Worm (Caenorhabditis elegans) whole organism, L4 larva: Measurements from ENCODE around the gene T24H7.8.
A peak's percentile ranks its signal among the peaks of the same experiment; 100 is the strongest.

Experiments used
- D1046.2 ChIP-seq: fragments of 200-800 bp; sonication (Bioruptor generic); IDR thresholded peaks from 2 replicates; pipeline ENCODE4 v1.3.6; 2022; ENCODE audit warnings: missing genetic modification characterization, missing compliant biosample characterization
- F10B5.3 ChIP-seq: sonication (generic microtip); optimal IDR thresholded peaks from 2 replicates; lab custom pipeline; 2016; ENCODE audit warnings: mild to moderate bottlenecking, missing genetic modification characterization, missing compliant biosample characterization
- F37D6.2 ChIP-seq: sonication (generic microtip); optimal IDR thresholded peaks from 2 replicates; lab custom pipeline; 2016; ENCODE audit warnings: mild to moderate bottlenecking, missing genetic modification characterization, missing compliant biosample characterization
- F49E8.2 ChIP-seq: sonication (generic microtip); optimal IDR thresholded peaks from 2 replicates; lab custom pipeline; 2016; ENCODE audit warnings: missing compliant biosample characterization, mild to moderate bottlenecking, missing genetic modification characterization, borderline replicate concordance
- R02D3.7 ChIP-seq: fragments of 150-350 bp; sonication (generic microtip); optimal IDR thresholded peaks from 3 replicates; lab custom pipeline; 2014; ENCODE audit warnings: missing biosample characterization, missing genetic modification characterization
- T20F7.1 ChIP-seq: fragments of 200-800 bp; sonication (Bioruptor generic); optimal IDR thresholded peaks from 2 replicates; lab custom pipeline; 2018; ENCODE audit warnings: mild to moderate bottlenecking, missing genetic modification characterization, missing compliant biosample characterization
- Y48G9A.11 ChIP-seq: fragments of 200-800 bp; sonication (Bioruptor generic); IDR thresholded peaks from 2 replicates; pipeline ENCODE4 v1.3.6; 2022; ENCODE audit warnings: missing genetic modification reagents, missing genetic modification characterization, missing compliant biosample characterization
- Y5F2A.4 ChIP-seq: fragments of 200-800 bp; sonication (Bioruptor generic); optimal IDR thresholded peaks from 2 replicates; lab custom pipeline; 2018; ENCODE audit warnings: mild to moderate bottlenecking, missing genetic modification characterization, missing compliant biosample characterization
- Y75B8A.6 ChIP-seq: fragments of 200-800 bp; sonication (Bioruptor generic); IDR thresholded peaks from 2 replicates; pipeline ENCODE4 v1.3.6; 2022; ENCODE audit warnings: missing genetic modification reagents, missing genetic modification characterization, missing compliant biosample characterization
- ZK337.2 ChIP-seq: fragments of 200-800 bp; sonication (Bioruptor generic); IDR thresholded peaks from 2 replicates; pipeline ENCODE4 v1.3.6; 2022; ENCODE audit warnings: missing genetic modification reagents, missing genetic modification characterization, missing compliant biosample characterization
- ZK546.5 ChIP-seq, 2 experiments: sonication (generic microtip); optimal IDR thresholded peaks; 2 replicates each; lab custom pipeline; 2017; ENCODE audit warnings: missing biosample characterization in 2 of 2, missing genetic modification characterization in 2 of 2
- aha-1 ChIP-seq: fragments of 150-350 bp; peaks from one replicate; lab custom pipeline; 2014; ENCODE audit warnings: missing biosample characterization, missing genetic modification characterization
- ceh-28 ChIP-seq: fragments of 150-350 bp; optimal IDR thresholded peaks from 2 replicates; lab custom pipeline; 2014; ENCODE audit warnings: missing biosample characterization, missing genetic modification reagents, missing genetic modification characterization
- ceh-44 ChIP-seq: fragments of 200-800 bp; sonication (Bioruptor generic); IDR thresholded peaks from 2 replicates; pipeline ENCODE4 v1.3.6; 2022; ENCODE audit warnings: missing genetic modification reagents, missing genetic modification characterization, missing compliant biosample characterization
- ctbp-1 ChIP-seq: fragments of 200-800 bp; sonication (Bioruptor generic); IDR thresholded peaks from 2 replicates; pipeline ENCODE4 v1.3.6; 2022; ENCODE audit warnings: missing genetic modification reagents, missing genetic modification characterization, missing compliant biosample characterization
- daf-12 ChIP-seq: fragments of 150-350 bp; optimal IDR thresholded peaks from 2 replicates; lab custom pipeline; 2014; ENCODE audit warnings: missing biosample characterization, missing genetic modification reagents, missing genetic modification characterization
- daf-16 ChIP-seq, 3 experiments: sonication (generic microtip); optimal IDR thresholded peaks; 2 replicates each; lab custom pipeline; 2016 to 2017; ENCODE audit warnings: missing genetic modification characterization in 3 of 3, missing genetic modification reagents in 3 of 3, mild to moderate bottlenecking in 2 of 3, missing compliant biosample characterization in 2 of 3, missing biosample characterization in 1 of 3, moderate library complexity in 1 of 3
- daf-19 ChIP-seq: fragments of 200-800 bp; sonication (Bioruptor generic); conservative IDR thresholded peaks from 2 replicates; pipeline ENCODE4 v1.3.6; 2022; ENCODE audit warnings: missing genetic modification characterization, missing compliant biosample characterization
- dmd-6 ChIP-seq: fragments of 200-800 bp; sonication (Bioruptor generic); IDR thresholded peaks from 2 replicates; pipeline ENCODE4 v1.3.6; 2022; ENCODE audit warnings: missing genetic modification reagents, missing genetic modification characterization, missing compliant biosample characterization
- dmd-8 ChIP-seq: fragments of 200-800 bp; sonication (Bioruptor generic); IDR thresholded peaks from 2 replicates; pipeline ENCODE4 v1.3.6; 2022; ENCODE audit warnings: missing genetic modification characterization, missing compliant biosample characterization
- dpl-1 ChIP-seq: fragments of 150-350 bp; optimal IDR thresholded peaks from 2 replicates; lab custom pipeline; 2014; ENCODE audit warnings: missing biosample characterization, missing genetic modification reagents, missing genetic modification characterization
- dve-1 ChIP-seq: sonication (generic microtip); optimal IDR thresholded peaks from 2 replicates; lab custom pipeline; 2017; ENCODE audit warnings: antibody characterized with exemption, mild to moderate bottlenecking, missing genetic modification characterization, missing compliant biosample characterization; ENCODE audit not compliant: insufficient read depth
- egl-27 ChIP-seq: sonication (generic microtip); optimal IDR thresholded peaks from 3 replicates; lab custom pipeline; 2017; ENCODE audit warnings: missing biosample characterization, missing genetic modification reagents, missing genetic modification characterization
- fkh-10 ChIP-seq: fragments of 150-350 bp; optimal IDR thresholded peaks from 2 replicates; lab custom pipeline; 2014; ENCODE audit warnings: missing biosample characterization, missing genetic modification reagents, missing genetic modification characterization
- hlh-11 ChIP-seq: fragments of 200-800 bp; sonication (Bioruptor generic); optimal IDR thresholded peaks from 2 replicates; lab custom pipeline; 2018; ENCODE audit warnings: mild to moderate bottlenecking, missing genetic modification characterization, missing compliant biosample characterization
- lin-1 ChIP-seq: fragments of 200-800 bp; sonication (Bioruptor generic); IDR thresholded peaks from 2 replicates; pipeline ENCODE4 v1.3.6; 2022; ENCODE audit warnings: missing genetic modification reagents, missing genetic modification characterization, missing compliant biosample characterization
- lin-38 ChIP-seq: fragments of 200-800 bp; sonication (Bioruptor generic); IDR thresholded peaks from 2 replicates; pipeline ENCODE4 v1.3.6; 2022; ENCODE audit warnings: missing genetic modification reagents, missing genetic modification characterization, missing compliant biosample characterization
- lin-39 ChIP-seq: fragments of 150-350 bp; optimal IDR thresholded peaks from 2 replicates; lab custom pipeline; 2014; ENCODE audit warnings: missing biosample characterization, missing genetic modification reagents, missing genetic modification characterization
- mdl-1 ChIP-seq, 2 experiments: fragments of 150-350 bp in 1 of 2; sonication (generic microtip) in 1 of 2; optimal IDR thresholded peaks; 2 replicates each; lab custom pipeline; 2014 to 2017; ENCODE audit warnings: missing biosample characterization in 2 of 2, missing genetic modification characterization in 2 of 2
- mxl-3 ChIP-seq: fragments of 200-800 bp; sonication (Bioruptor generic); optimal IDR thresholded peaks from 2 replicates; lab custom pipeline; 2018; ENCODE audit warnings: mild to moderate bottlenecking, missing genetic modification characterization, missing compliant biosample characterization
- nhr-11 ChIP-seq: fragments of 150-350 bp; optimal IDR thresholded peaks from 2 replicates; lab custom pipeline; 2014; ENCODE audit warnings: missing biosample characterization, missing genetic modification characterization
- nhr-41 ChIP-seq: fragments of 200-800 bp; sonication (Bioruptor generic); IDR thresholded peaks from 2 replicates; pipeline ENCODE4 v1.3.6; 2022; ENCODE audit warnings: missing genetic modification reagents, missing genetic modification characterization, missing compliant biosample characterization
- nhr-6 ChIP-seq: fragments of 150-350 bp; optimal IDR thresholded peaks from 2 replicates; lab custom pipeline; 2014; ENCODE audit warnings: missing biosample characterization, missing genetic modification characterization
- nhr-76 ChIP-seq: fragments of 150-350 bp; optimal IDR thresholded peaks from 2 replicates; lab custom pipeline; 2014; ENCODE audit warnings: missing biosample characterization, missing genetic modification characterization
- pha-4 ChIP-seq, 2 experiments: fragments of 150-350 bp in 1 of 2; fragments of 200-800 bp in 1 of 2; sonication (Bioruptor generic) in 1 of 2; IDR thresholded peaks in 1 of 2; optimal IDR thresholded peaks in 1 of 2; 2 replicates each; pipeline versions ENCODE4 v1.3.6 to Lab custom; 2014 to 2022; ENCODE audit warnings: missing genetic modification characterization in 2 of 2, missing genetic modification reagents in 2 of 2, missing biosample characterization in 1 of 2, missing compliant biosample characterization in 1 of 2
- sdz-12 ChIP-seq: fragments of 200-800 bp; sonication (Bioruptor generic); optimal IDR thresholded peaks from 2 replicates; lab custom pipeline; 2018; ENCODE audit warnings: mild to moderate bottlenecking, missing genetic modification characterization, missing compliant biosample characterization
- set-16 ChIP-seq: fragments of 200-800 bp; sonication (Bioruptor generic); IDR thresholded peaks from 2 replicates; pipeline ENCODE4 v1.3.6; 2022; ENCODE audit warnings: missing genetic modification reagents, missing genetic modification characterization, missing compliant biosample characterization
- snpc-4 ChIP-seq: fragments of 150-350 bp; optimal IDR thresholded peaks from 2 replicates; lab custom pipeline; 2014; ENCODE audit warnings: missing biosample characterization, missing genetic modification characterization
- spr-1 ChIP-seq: sonication (generic microtip); optimal IDR thresholded peaks from 2 replicates; lab custom pipeline; 2016; ENCODE audit warnings: mild to moderate bottlenecking, missing genetic modification characterization, missing compliant biosample characterization
- tag-97 ChIP-seq: fragments of 200-800 bp; sonication (Bioruptor generic); IDR thresholded peaks from 2 replicates; pipeline ENCODE4 v1.3.6; 2022; ENCODE audit warnings: missing genetic modification characterization, missing compliant biosample characterization
- unc-62 ChIP-seq, 3 experiments: fragments of 150-350 bp in 1 of 3; sonication (generic microtip); optimal IDR thresholded peaks in 2 of 3; peaks in 1 of 3; 1 replicate in 1 of 3; 2 replicates in 2 of 3; lab custom pipeline; 2014 to 2017; ENCODE audit warnings: missing biosample characterization in 3 of 3, missing genetic modification characterization in 3 of 3, missing genetic modification reagents in 3 of 3, missing genotype in 1 of 3
- zag-1 ChIP-seq: fragments of 150-350 bp; optimal IDR thresholded peaks from 2 replicates; lab custom pipeline; 2014; ENCODE audit warnings: missing biosample characterization, missing genetic modification characterization
- zfp-2 ChIP-seq: sonication (generic microtip); optimal IDR thresholded peaks from 2 replicates; lab custom pipeline; 2016; ENCODE audit warnings: mild to moderate bottlenecking, missing genetic modification characterization, missing compliant biosample characterization
- zip-11 ChIP-seq: fragments of 200-800 bp; sonication (Bioruptor generic); IDR thresholded peaks from 2 replicates; pipeline ENCODE4 v1.3.6; 2022; ENCODE audit warnings: missing genetic modification characterization, missing compliant biosample characterization

The T24H7.8 gene

ce11 chrII:6283074-6283473, 41.2 kb downstream of the T24H7.8 start, which contains the start of gene F13H8.1 (continued):
- TF ChIP-seq dpl-1 (GFP tag; lab: Kevin White, UChicago) (no peak), sdz-12 (no peak), dmd-6 (GFP tag; lab: Robert Waterston, UW) (peak; percentile 33; the same call in 1 of the 2 replicates), hlh-11 (tag; lab: Kevin White, UChicago) (peak; percentile 58), fkh-10 (no peak), nhr-6 (tag; lab: Kevin White, UChicago) (no peak), ctbp-1 (GFP tag; lab: Robert Waterston, UW) (no peak), D1046.2 (no peak), spr-1 (no peak), zag-1 (tag; lab: Kevin White, UChicago) (no peak), zfp-2 (tag; lab: Kevin White, UChicago) (no peak), mxl-3 (GFP tag; lab: Kevin White, UChicago) (no peak)

- peak in 1 of 2 experiments; percentile 69 for TF ChIP-seq unc-62 (GFP tag; optimal IDR thresholded peaks at IDR 0.05 in 1 of 2; lab: Kevin White, UChicago)
- no peak for TF ChIP-seq unc-62 (tag; optimal IDR thresholded peaks at IDR 0.05; lab: Kevin White, UChicago)
- no peak for TF ChIP-seq daf-19 (GFP tag; lab: Robert Waterston, UW)
- TF ChIP-seq set-16: no peak
- no peak for TF ChIP-seq pha-4 (GFP tag; IDR thresholded peaks at IDR 0.05; lab: Robert Waterston, UW)
- no peak for TF ChIP-seq pha-4 (tag; optimal IDR thresholded peaks at IDR 0.05; lab: Kevin White, UChicago)
- no peak for TF ChIP-seq zfp-2 (tag; lab: Kevin White, UChicago)
These were observed 45.0 kb downstream of the T24H7.8 start, which contains the start of gene F13H8.6 for ce11 chrII:6286865-6287264. TSS of gene F13H8.6 (minus strand) at chrII:6286965.

- TF ChIP-seq Y48G9A.11 (GFP tag; lab: Robert Waterston, UW): no peak
- TF ChIP-seq aha-1: peak; percentile 64
- TF ChIP-seq tag-97: no peak
- peak; percentile 32 for TF ChIP-seq T20F7.1 (GFP tag; lab: Kevin White, UChicago)
These were observed 46.2 kb downstream of the T24H7.8 start for ce11 chrII:6288104-6288503.

ce11 chrII:6290047-6290582, 48.3 kb downstream of the T24H7.8 start, which contains the start of gene upb-1:
TSS of gene upb-1 (minus strand) at chrII:6290097.
- TF ChIP-seq aha-1 (peak; percentile 62), Y5F2A.4 (GFP tag; lab: Kevin White, UChicago) (no peak), nhr-41 (no peak), lin-38 (GFP tag; lab: Robert Waterston, UW) (no peak), egl-27 (tag; lab: Kevin White, UChicago) (no peak), ZK337.2 (GFP tag; lab: Robert Waterston, UW) (no peak), R02D3.7 (no peak), pha-4 (GFP tag; IDR thresholded peaks at IDR 0.05; lab: Robert Waterston, UW) (no peak), pha-4 (tag; optimal IDR thresholded peaks at IDR 0.05; lab: Kevin White, UChicago) (no peak), sdz-12 (no peak), dve-1 (no peak), lin-39 (tag; lab: Kevin White, UChicago) (no peak), nhr-76 (tag; lab: Kevin White, UChicago) (no peak), daf-12 (no peak), F49E8.2 (tag; lab: Kevin White, UChicago) (no peak), dmd-6 (GFP tag; lab: Robert Waterston, UW) (peak; percentile 56; the same call in 1 of the 2 replicates), ceh-44 (GFP tag; lab: Robert Waterston, UW) (no peak), dmd-8 (GFP tag; lab: Robert Waterston, UW) (no peak), mxl-3 (GFP tag; lab: Kevin White, UChicago) (peak; percentile 36), ceh-28 (tag; lab: Kevin White, UChicago) (no peak), lin-1 (GFP tag; lab: Robert Waterston, UW) (no peak), daf-16 (GFP tag; optimal IDR thresholded peaks at IDR 0.05; lab: Kevin White, UChicago) (peak in 1 of 2 experiments; percentile 88), daf-16 (tag; optimal IDR thresholded peaks at IDR 0.05; lab: Kevin White, UChicago) (no peak), nhr-11 (tag; lab: Kevin White, UChicago) (peak; percentile 31), snpc-4 (tag; lab: Kevin White, UChicago) (no peak), Y75B8A.6 (GFP tag; lab: Robert Waterston, UW) (no peak), F10B5.3 (tag; lab: Kevin White, UChicago) (no peak), F37D6.2 (tag; lab: Kevin White, UChicago) (no peak), ZK546.5 (tag; optimal IDR thresholded peaks at IDR 0.05; lab: Kevin White, UChicago) (no peak), mdl-1 (tag; optimal IDR thresholded peaks at IDR 0.05; lab: Kevin White, UChicago) (peak in 1 of 2 experiments; percentile 26), dpl-1 (GFP tag; lab: Kevin White, UChicago) (no peak), zip-11 (GFP tag; lab: Robert Waterston, UW) (no peak)
